Worm (Caenorhabditis elegans) whole organism, mixed stage, embryonic: ENCODE measurements around the gene gpd-1.

Experiments used
- M03D4.4 ChIP-seq: sonication (generic microtip); optimal IDR thresholded peaks from 2 replicates; lab custom pipeline; 2017; ENCODE audit warnings: mild to moderate bottlenecking, missing genetic modification characterization, missing compliant biosample characterization
- elt-3 ChIP-seq: fragments of 150-350 bp; optimal IDR thresholded peaks from 2 replicates; lab custom pipeline; 2014; ENCODE audit warnings: missing biosample characterization, missing genetic modification characterization
- lsy-2 ChIP-seq: fragments of 150-350 bp; optimal IDR thresholded peaks from 2 replicates; lab custom pipeline; 2014; ENCODE audit warnings: missing biosample characterization, missing genetic modification characterization
- nhr-12 ChIP-seq: fragments of 150-350 bp; optimal IDR thresholded peaks from 2 replicates; lab custom pipeline; 2014; ENCODE audit warnings: missing biosample characterization, missing genetic modification characterization
- nhr-237 ChIP-seq: fragments of 150-350 bp; optimal IDR thresholded peaks from 2 replicates; lab custom pipeline; 2014; ENCODE audit warnings: missing biosample characterization, missing genetic modification characterization

DNA sequence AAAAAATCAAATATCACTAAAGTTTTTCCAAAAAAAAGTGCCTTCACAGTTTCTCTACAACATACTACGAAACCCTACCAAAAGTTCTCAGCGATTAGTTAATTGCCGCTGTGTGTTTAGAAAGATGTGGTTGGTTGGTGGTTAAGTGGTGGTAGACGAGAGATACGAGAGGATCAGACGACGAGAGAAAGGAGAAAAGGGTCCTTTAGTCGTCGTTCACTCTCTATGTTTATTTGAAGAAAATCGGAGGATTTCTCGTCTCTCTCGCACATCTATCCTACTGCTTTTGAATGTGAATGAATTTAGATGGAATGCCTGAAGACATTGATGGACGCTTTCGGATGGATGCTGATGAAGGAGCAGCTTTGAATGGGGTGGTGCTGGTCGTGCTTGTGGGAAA, 23.1 kb upstream of the gpd-1 start:
- TF ChIP-seq nhr-237 (tag; lab: Kevin White, UChicago): no peak
- no peak for TF ChIP-seq lsy-2 (tag; lab: Kevin White, UChicago)
- no peak for TF ChIP-seq elt-3
- TF ChIP-seq M03D4.4 (tag; lab: Kevin White, UChicago): no peak
- no peak for TF ChIP-seq nhr-12 (tag; lab: Kevin White, UChicago)
